Worm (Caenorhabditis elegans): ENCODE results near the gene C14C6.8.

- TF ChIP-seq zag-1 (tag; optimal IDR thresholded peaks at IDR 0.05): no peak
- TF ChIP-seq skn-1 (tag; optimal IDR thresholded peaks at IDR 0.05): no peak
- TF ChIP-seq tbx-2 (tag; optimal IDR thresholded peaks at IDR 0.05): no peak
- no peak for TF ChIP-seq nhr-237 (tag; optimal IDR thresholded peaks at IDR 0.05)
- no peak for TF ChIP-seq lin-39 (tag; optimal IDR thresholded peaks at IDR 0.05)
- no peak for TF ChIP-seq unc-62 (GFP tag; optimal IDR thresholded peaks at IDR 0.05)
- TF ChIP-seq unc-30 (tag; optimal IDR thresholded peaks at IDR 0.05): no peak
- no peak for TF ChIP-seq pag-3 (tag; optimal IDR thresholded peaks at IDR 0.05; ENCODE audit: borderline replicate concordance, insufficient read depth)
- no peak for TF ChIP-seq nhr-76 (tag; optimal IDR thresholded peaks at IDR 0.05)
- TF ChIP-seq ztf-4 (tag; optimal IDR thresholded peaks at IDR 0.05): no peak
- TF ChIP-seq alr-1 (tag; optimal IDR thresholded peaks at IDR 0.05; ENCODE audit: borderline replicate concordance): no peak
- no peak for TF ChIP-seq unc-98 (GFP tag; IDR thresholded peaks at IDR 0.05)
Observed at ce11 chrV:502803-503273, 50.1 kb downstream of the C14C6.8 start, which contains the start of gene T01G6.10.

Measured in whole organism, L1 larva.